Worm (Caenorhabditis elegans) whole organism, L4 larva: Measurements from ENCODE around the gene pqn-15.

Source experiments
- F44E2.7 ChIP-seq: fragments of 200-800 bp; sonication (Bioruptor generic); IDR thresholded peaks from 2 replicates; pipeline ENCODE4 v2.1.2; 2022; ENCODE audit warnings: missing genetic modification characterization, missing compliant biosample characterization
- ama-1 ChIP-seq: fragments of 150-350 bp; optimal IDR thresholded peaks from 2 replicates; lab custom pipeline; 2014; ENCODE audit warnings: inconsistent platforms, mixed read lengths
- ceh-82 ChIP-seq: sonication (generic microtip); optimal IDR thresholded peaks from 2 replicates; lab custom pipeline; 2017; ENCODE audit warnings: missing biosample characterization, missing genetic modification characterization
- ces-1 ChIP-seq: fragments of 150-350 bp; sonication (generic microtip); optimal IDR thresholded peaks from 4 replicates; lab custom pipeline; 2014; ENCODE audit warnings: missing biosample characterization, missing genetic modification reagents, missing genetic modification characterization
- lim-7 ChIP-seq: fragments of 200-800 bp; sonication (Bioruptor generic); IDR thresholded peaks from 2 replicates; pipeline ENCODE4 v1.3.6; 2022; ENCODE audit warnings: missing genetic modification characterization, missing compliant biosample characterization
- lin-13 ChIP-seq: fragments of 150-350 bp; optimal IDR thresholded peaks from 2 replicates; lab custom pipeline; 2014; ENCODE audit warnings: missing biosample characterization, missing genetic modification reagents, missing genetic modification characterization
- lin-39 ChIP-seq: fragments of 150-350 bp; optimal IDR thresholded peaks from 2 replicates; lab custom pipeline; 2014; ENCODE audit warnings: missing biosample characterization, missing genetic modification reagents, missing genetic modification characterization
- lsy-2 ChIP-seq, 2 experiments: fragments of 150-350 bp in 1 of 2; sonication (generic microtip) in 1 of 2; optimal IDR thresholded peaks; 2 replicates each; lab custom pipeline; 2014 to 2017; ENCODE audit warnings: missing biosample characterization in 2 of 2, missing genetic modification characterization in 2 of 2
- mdl-1 ChIP-seq, 2 experiments: fragments of 150-350 bp in 1 of 2; sonication (generic microtip) in 1 of 2; optimal IDR thresholded peaks; 2 replicates each; lab custom pipeline; 2014 to 2017; ENCODE audit warnings: missing biosample characterization in 2 of 2, missing genetic modification characterization in 2 of 2
- nhr-237 ChIP-seq: sonication (generic microtip); optimal IDR thresholded peaks from 2 replicates; lab custom pipeline; 2017; ENCODE audit warnings: missing biosample characterization, missing genetic modification characterization
- nhr-25 ChIP-seq: sonication (generic microtip); optimal IDR thresholded peaks from 2 replicates; lab custom pipeline; 2017; ENCODE audit warnings: missing genetic modification characterization, mild to moderate bottlenecking, missing compliant biosample characterization, antibody characterized with exemption, moderate library complexity, borderline replicate concordance; ENCODE audit not compliant: insufficient read depth
- pha-4 ChIP-seq, 2 experiments: fragments of 150-350 bp in 1 of 2; fragments of 200-800 bp in 1 of 2; sonication (Bioruptor generic) in 1 of 2; IDR thresholded peaks in 1 of 2; optimal IDR thresholded peaks in 1 of 2; 2 replicates each; pipeline versions ENCODE4 v1.3.6 to Lab custom; 2014 to 2022; ENCODE audit warnings: missing genetic modification characterization in 2 of 2, missing genetic modification reagents in 2 of 2, missing biosample characterization in 1 of 2, missing compliant biosample characterization in 1 of 2
- pqm-1 ChIP-seq: sonication (generic microtip); optimal IDR thresholded peaks from 2 replicates; lab custom pipeline; 2017; ENCODE audit warnings: missing biosample characterization, missing genetic modification characterization
- snpc-4 ChIP-seq: fragments of 150-350 bp; optimal IDR thresholded peaks from 2 replicates; lab custom pipeline; 2014; ENCODE audit warnings: missing biosample characterization, missing genetic modification characterization

DNA sequence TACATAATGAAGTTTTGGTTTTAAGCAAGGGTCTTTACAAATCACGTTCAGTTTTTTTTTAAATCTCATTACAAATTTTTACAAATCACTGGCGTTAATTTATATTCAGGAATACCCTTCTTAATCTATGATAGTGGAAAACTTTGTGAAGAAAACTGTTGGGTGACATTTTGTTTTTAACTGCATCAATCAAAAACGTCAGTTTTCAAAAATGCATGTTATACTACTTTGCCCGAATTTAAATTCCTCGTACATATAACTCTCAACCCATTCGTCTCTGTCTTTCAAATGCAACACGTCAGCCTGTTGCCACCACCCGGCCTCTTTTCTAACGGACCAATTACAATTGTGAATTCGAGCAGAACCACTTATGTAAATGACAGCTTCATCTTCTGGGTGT is 57.8 kb downstream of the pqn-15 start, which contains the start of gene hlh-13:
- no peak for TF ChIP-seq pha-4 (GFP tag; IDR thresholded peaks at IDR 0.05; lab: Robert Waterston, UW)
- no peak for TF ChIP-seq pha-4 (tag; optimal IDR thresholded peaks at IDR 0.05; lab: Kevin White, UChicago)
- TF ChIP-seq ceh-82 = no peak
- TF ChIP-seq lsy-2 (tag; optimal IDR thresholded peaks at IDR 0.05; lab: Kevin White, UChicago) = no peak
- TF ChIP-seq lin-39 (tag; lab: Kevin White, UChicago) = no peak
- no peak for TF ChIP-seq ama-1 (lab: Kevin White, UChicago)
- no peak for TF ChIP-seq ces-1 (GFP tag; lab: Kevin White, UChicago)
- TF ChIP-seq lim-7 (GFP tag; lab: Robert Waterston, UW) = no peak
- no peak for TF ChIP-seq snpc-4 (tag; lab: Kevin White, UChicago)
- no peak for TF ChIP-seq F44E2.7
- TF ChIP-seq lin-13 (GFP tag; lab: Kevin White, UChicago) = no peak
- TF ChIP-seq nhr-25 (tag; lab: Kevin White, UChicago) = no peak
- TF ChIP-seq mdl-1 (tag; optimal IDR thresholded peaks at IDR 0.05; lab: Kevin White, UChicago) = no peak
- TF ChIP-seq pqm-1 = no peak
- TF ChIP-seq nhr-237 (tag; lab: Kevin White, UChicago) = no peak
